Worm (Caenorhabditis elegans) whole organism, L3 larva: ENCODE results near the gene Y60A3A.24.

Source experiments
- R02D3.7 ChIP-seq: fragments of 150-350 bp; optimal IDR thresholded peaks from 2 replicates; lab custom pipeline; 2014; ENCODE audit warnings: missing biosample characterization, missing genetic modification characterization
- ama-1 ChIP-seq: fragments of 150-350 bp; optimal IDR thresholded peaks from 2 replicates; lab custom pipeline; 2018
- elt-3 ChIP-seq, 3 experiments: fragments of 150-350 bp in 1 of 3; sonication (generic microtip) in 2 of 3; optimal IDR thresholded peaks; 2 replicates in 2 of 3; 4 replicates in 1 of 3; lab custom pipeline; 2014 to 2017; ENCODE audit warnings: missing biosample characterization in 3 of 3, missing genetic modification characterization in 3 of 3
- fos-1 ChIP-seq: fragments of 150-350 bp; optimal IDR thresholded peaks from 2 replicates; lab custom pipeline; 2014; ENCODE audit warnings: missing biosample characterization, missing genetic modification characterization
- lin-39 ChIP-seq: fragments of 150-350 bp; optimal IDR thresholded peaks from 2 replicates; lab custom pipeline; 2018; ENCODE audit warnings: missing biosample characterization, missing genetic modification reagents, missing genetic modification characterization
- mml-1 ChIP-seq: fragments of 150-350 bp; sonication (generic microtip); optimal IDR thresholded peaks from 3 replicates; lab custom pipeline; 2014; ENCODE audit warnings: missing biosample characterization, missing genetic modification characterization
- nfya-1 ChIP-seq: sonication (generic microtip); optimal IDR thresholded peaks from 2 replicates; lab custom pipeline; 2017; ENCODE audit warnings: missing genetic modification characterization, mild to moderate bottlenecking, missing compliant biosample characterization, antibody characterized with exemption, moderate library complexity; ENCODE audit not compliant: insufficient read depth
- nhr-11 ChIP-seq: fragments of 150-350 bp; optimal IDR thresholded peaks from 2 replicates; lab custom pipeline; 2014; ENCODE audit warnings: missing biosample characterization, missing genetic modification characterization
- nhr-77 ChIP-seq: fragments of 150-350 bp; optimal IDR thresholded peaks from 2 replicates; lab custom pipeline; 2014; ENCODE audit warnings: missing biosample characterization, missing genetic modification characterization
- pqm-1 ChIP-seq: fragments of 150-350 bp; optimal IDR thresholded peaks from 2 replicates; lab custom pipeline; 2017; ENCODE audit warnings: missing biosample characterization, missing genetic modification characterization, inconsistent platforms
- skn-1 ChIP-seq: fragments of 150-350 bp; optimal IDR thresholded peaks from 2 replicates; lab custom pipeline; 2014; ENCODE audit warnings: missing biosample characterization, missing genetic modification characterization
- unc-39 ChIP-seq: sonication (generic microtip); optimal IDR thresholded peaks from 4 replicates; lab custom pipeline; 2017; ENCODE audit warnings: missing biosample characterization, missing genetic modification characterization
- unc-62 ChIP-seq: fragments of 150-350 bp; sonication (generic microtip); optimal IDR thresholded peaks from 4 replicates; lab custom pipeline; 2014; ENCODE audit warnings: missing biosample characterization, missing genetic modification reagents, missing genetic modification characterization

ce11 chrV:19958744-19959143, 22.9 kb downstream of the Y60A3A.24 start, which contains the start of gene srh-172:
- TF ChIP-seq nhr-11 (tag; lab: Kevin White, UChicago) (no peak), nhr-77 (tag; lab: Kevin White, UChicago) (no peak), elt-3 (tag; optimal IDR thresholded peaks at IDR 0.05; lab: Kevin White, UChicago) (no peak), pqm-1 (tag; lab: Kevin White, UChicago) (no peak), nfya-1 (tag; lab: Kevin White, UChicago) (no peak), lin-39 (tag; lab: Kevin White, UChicago) (no peak), mml-1 (tag; lab: Kevin White, UChicago) (no peak), fos-1 (tag; lab: Kevin White, UChicago) (no peak), unc-39 (no peak), skn-1 (tag; lab: Kevin White, UChicago) (no peak), R02D3.7 (tag; lab: Kevin White, UChicago) (no peak), unc-62 (GFP tag; lab: Kevin White, UChicago) (no peak), ama-1 (no peak)
